Worm (Caenorhabditis elegans): Measurements from ENCODE around the gene C44C1.6.

Gene C44C1.6

ce11 chrX:970072-970471 lies at the start of gene C44C1.6:
Gene C44C1.6 (minus strand): TSS chrX:970270.
- no peak for TF ChIP-seq ccch-3 (GFP tag; optimal IDR thresholded peaks at IDR 0.05)
- no peak for TF ChIP-seq ztf-18 (tag; optimal IDR thresholded peaks at IDR 0.05)
- no peak for TF ChIP-seq ceh-58 (GFP tag; IDR thresholded peaks at IDR 0.05)
- no peak for TF ChIP-seq attf-5 (GFP tag; optimal IDR thresholded peaks at IDR 0.05)
- no peak for TF ChIP-seq snpc-1.3 (tag; optimal IDR thresholded peaks at IDR 0.05; ENCODE audit: insufficient read depth)
- TF ChIP-seq nfya-2 (GFP tag; IDR thresholded peaks at IDR 0.05): no peak
- no peak for TF ChIP-seq xnd-1 (tag; optimal IDR thresholded peaks at IDR 0.05)
- TF ChIP-seq ets-4 (GFP tag; optimal IDR thresholded peaks at IDR 0.05): no peak
- no peak for TF ChIP-seq die-1 (tag; optimal IDR thresholded peaks at IDR 0.05)
- TF ChIP-seq pha-4 (tag; optimal IDR thresholded peaks at IDR 0.05): no peak
- no peak for TF ChIP-seq cebp-1 (GFP tag; IDR thresholded peaks at IDR 0.05)
- TF ChIP-seq cebp-1 (tag; optimal IDR thresholded peaks at IDR 0.05): no peak
- no peak for TF ChIP-seq ceh-79 (tag; optimal IDR thresholded peaks at IDR 0.05)
- TF ChIP-seq akir-1 (GFP tag; optimal IDR thresholded peaks at IDR 0.05): no peak
- TF ChIP-seq sptf-2 (GFP tag; optimal IDR thresholded peaks at IDR 0.05): no peak
- TF ChIP-seq nhr-120 (GFP tag; IDR thresholded peaks at IDR 0.05): no peak
- no peak for TF ChIP-seq ztf-6 (GFP tag; IDR thresholded peaks at IDR 0.05)
- no peak for TF ChIP-seq hmg-1.2 (GFP tag; IDR thresholded peaks at IDR 0.05)
- TF ChIP-seq ceh-40 (GFP tag; IDR thresholded peaks at IDR 0.05): no peak

- TF ChIP-seq zfh-2 (GFP tag; conservative IDR thresholded peaks at IDR 0.05) (peak; percentile 58), madf-3 (GFP tag; IDR thresholded peaks at IDR 0.05) (no peak), F22D6.2 (tag; optimal IDR thresholded peaks at IDR 0.05) (no peak), dox-1 (GFP tag; IDR thresholded peaks at IDR 0.05) (0 out of 2 replicates have a peak, but pooled peaks have one; percentile 35), ekl-4 (GFP tag; IDR thresholded peaks at IDR 0.05) (no peak), egl-18 (GFP tag; IDR thresholded peaks at IDR 0.05) (no peak), chd-7 (tag; optimal IDR thresholded peaks at IDR 0.05) (peak; percentile 9), hmg-1.2 (GFP tag; IDR thresholded peaks at IDR 0.05) (no peak), snpc-1.1 (tag; optimal IDR thresholded peaks at IDR 0.05; ENCODE audit: insufficient read depth) (no peak), dpff-1 (tag; optimal IDR thresholded peaks at IDR 0.05) (no peak)
Observed at ce11 chrX:1018586-1018985, 48.5 kb upstream of the C44C1.6 start.

- TF ChIP-seq egl-18 (GFP tag; IDR thresholded peaks at IDR 0.05) (no peak), sdz-38 (tag; optimal IDR thresholded peaks at IDR 0.05) (no peak), aptf-2 (GFP tag; conservative IDR thresholded peaks at IDR 0.05) (no peak), nhr-120 (GFP tag; IDR thresholded peaks at IDR 0.05) (no peak), let-607 (tag; optimal IDR thresholded peaks at IDR 0.05) (no peak), ceh-79 (tag; optimal IDR thresholded peaks at IDR 0.05) (no peak), attf-5 (GFP tag; optimal IDR thresholded peaks at IDR 0.05) (no peak), Y53G8AR.9 (GFP tag; conservative IDR thresholded peaks at IDR 0.05) (no peak), ets-4 (GFP tag; optimal IDR thresholded peaks at IDR 0.05) (no peak), snpc-1.3 (tag; optimal IDR thresholded peaks at IDR 0.05; ENCODE audit: insufficient read depth) (no peak), cebp-2 (GFP tag; IDR thresholded peaks at IDR 0.05) (no peak), zfh-2 (GFP tag; conservative IDR thresholded peaks at IDR 0.05) (no peak; the same call in 1 of the 2 replicates)
Observed at ce11 chrX:1017456-1017855, 47.4 kb upstream of the C44C1.6 start, which contains the start of the genes F55A4.13 and nlf-1. Gene F55A4.13 (minus strand): TSS chrX:1017556. Gene nlf-1 (minus strand): TSS chrX:1017567.

- TF ChIP-seq cebp-1 (GFP tag; IDR thresholded peaks at IDR 0.05) (no peak), cebp-1 (tag; optimal IDR thresholded peaks at IDR 0.05) (no peak), rpc-1 (optimal IDR thresholded peaks at IDR 0.05) (no peak), rpc-1 (tag; optimal IDR thresholded peaks at IDR 0.05) (peak; percentile 26)
Observed at ce11 chrX:1014708-1015107, 44.6 kb upstream of the C44C1.6 start.

Data from whole organism, young adult.